Worm (Caenorhabditis elegans): ENCODE results near the gene ttc-17.

- TF ChIP-seq T22C8.4 (GFP tag; IDR thresholded peaks at IDR 0.05), result no peak
- no peak for TF ChIP-seq med-1 (GFP tag; optimal IDR thresholded peaks at IDR 0.05; ENCODE audit: insufficient read depth)
- no peak for TF ChIP-seq ref-1 (GFP tag; conservative IDR thresholded peaks at IDR 0.05)
- no peak for TF ChIP-seq klf-2 (GFP tag; conservative IDR thresholded peaks at IDR 0.05)
- TF ChIP-seq ztf-29 (GFP tag; IDR thresholded peaks at IDR 0.05), result no peak
Measured at ce11 chrV:8994801-8995200, 38.0 kb downstream of the ttc-17 start, which contains the start of gene F59E11.5.

All from whole organism, midembryonic.